Fruit fly (Drosophila melanogaster): ENCODE results near the gene AhcyL1.
A peak's percentile ranks its signal among the peaks of the same experiment; 100 is the strongest.

Gene AhcyL1

DNA sequence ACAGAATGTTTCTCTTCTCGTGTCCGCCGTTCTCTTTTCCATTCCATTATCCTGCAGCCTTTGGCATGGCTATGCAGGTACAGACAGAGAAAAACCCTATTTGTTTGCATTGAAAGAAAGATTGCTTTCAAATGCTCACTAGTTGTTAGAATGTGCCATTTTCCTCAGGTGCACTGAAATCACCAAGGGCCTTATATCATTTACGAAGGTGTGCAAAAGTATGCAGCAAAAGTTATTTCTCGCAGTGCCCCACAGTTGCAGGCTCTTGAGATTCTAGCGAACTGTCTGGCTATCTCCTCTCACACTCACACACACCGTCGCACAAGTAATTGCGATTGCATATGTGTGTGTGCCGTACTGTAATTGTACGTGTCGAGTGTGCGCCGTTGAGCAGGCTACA is 28.2 kb upstream of the AhcyL1 start:
- TF ChIP-seq pad (GFP tag; optimal IDR thresholded peaks at IDR 0.05) = no peak
- TF ChIP-seq ovo (GFP tag; optimal IDR thresholded peaks at IDR 0.05) = no peak
- peak; percentile 40 for TF ChIP-seq toe (GFP tag; optimal IDR thresholded peaks at IDR 0.05)
- TF ChIP-seq CG12768 (GFP tag; optimal IDR thresholded peaks at IDR 0.05) = peak; percentile 33
- no peak for TF ChIP-seq Mnt (GFP tag; optimal IDR thresholded peaks at IDR 0.05)
- peak; percentile 60 for TF ChIP-seq CG7045 (GFP tag; optimal IDR thresholded peaks at IDR 0.05)
- no peak for TF ChIP-seq bab1 (GFP tag; optimal IDR thresholded peaks at IDR 0.05)
- no peak for TF ChIP-seq Crg-1 (GFP tag; optimal IDR thresholded peaks at IDR 0.05)
- TF ChIP-seq CG5204 (GFP tag; optimal IDR thresholded peaks at IDR 0.05) = peak; percentile 63
- peak; percentile 56 for TF ChIP-seq CG33017 (tag; optimal IDR thresholded peaks at IDR 0.05)
- TF ChIP-seq cic (GFP tag; optimal IDR thresholded peaks at IDR 0.05) = no peak
- TF ChIP-seq CG7101 (tag; optimal IDR thresholded peaks at IDR 0.05) = peak; percentile 20
- peak; percentile 36 for TF ChIP-seq Clk (GFP tag; optimal IDR thresholded peaks at IDR 0.05)
- TF ChIP-seq Hr96 (GFP tag; optimal IDR thresholded peaks at IDR 0.05) = peak; percentile 35
- TF ChIP-seq CG14711 (tag; optimal IDR thresholded peaks at IDR 0.05) = peak; percentile 27

DNA sequence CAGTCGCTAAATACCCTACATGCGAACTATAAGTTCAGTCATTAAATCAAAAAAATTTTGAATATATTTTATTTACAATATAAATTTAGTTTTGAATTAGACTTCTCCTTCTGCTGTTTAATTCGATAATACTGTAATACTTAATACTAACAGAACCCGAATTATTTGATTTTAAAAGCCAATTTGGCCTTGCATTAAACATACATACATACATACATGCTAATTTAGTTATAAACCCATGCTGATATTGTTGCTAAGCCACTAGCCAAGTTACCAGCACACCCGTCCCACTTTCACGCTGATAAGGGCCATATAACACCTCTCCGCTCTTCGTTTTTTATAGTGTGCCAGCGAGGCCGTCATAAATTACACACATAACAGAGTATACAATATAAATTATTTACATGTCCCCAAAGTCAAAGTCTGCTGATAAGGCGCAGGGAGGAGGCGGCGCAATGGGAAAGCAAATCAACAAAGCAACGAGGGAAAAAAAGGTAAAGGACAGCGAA is 27.0 kb upstream of the AhcyL1 start:
- TF ChIP-seq CG1620 (GFP tag; optimal IDR thresholded peaks at IDR 0.05) (peak; percentile 33), bab1 (GFP tag; optimal IDR thresholded peaks at IDR 0.05) (peak; percentile 2), ovo (GFP tag; optimal IDR thresholded peaks at IDR 0.05) (peak; percentile 58), Mnt (GFP tag; optimal IDR thresholded peaks at IDR 0.05) (peak; percentile 79), Crg-1 (GFP tag; optimal IDR thresholded peaks at IDR 0.05) (peak; percentile 72), CG11617 (GFP tag; optimal IDR thresholded peaks at IDR 0.05) (peak; percentile 55), CG14711 (tag; optimal IDR thresholded peaks at IDR 0.05) (peak; percentile 53), toe (GFP tag; optimal IDR thresholded peaks at IDR 0.05) (peak; percentile 78), tj (GFP tag; optimal IDR thresholded peaks at IDR 0.05) (peak; percentile 58), pad (GFP tag; optimal IDR thresholded peaks at IDR 0.05) (peak; percentile 68), Clk (GFP tag; optimal IDR thresholded peaks at IDR 0.05) (peak; percentile 83), cnc (optimal IDR thresholded peaks at IDR 0.05) (no peak), CG7101 (tag; optimal IDR thresholded peaks at IDR 0.05) (peak; percentile 75), CG5204 (GFP tag; optimal IDR thresholded peaks at IDR 0.05) (peak; percentile 76), CG33017 (tag; optimal IDR thresholded peaks at IDR 0.05) (peak; percentile 86), CG12768 (GFP tag; optimal IDR thresholded peaks at IDR 0.05) (peak; percentile 96), kay (GFP tag; ENCODE audit: borderline replicate concordance) (peak; percentile 99), Hr96 (GFP tag; optimal IDR thresholded peaks at IDR 0.05) (peak; percentile 86), CG7045 (GFP tag; optimal IDR thresholded peaks at IDR 0.05) (peak; percentile 90), cic (GFP tag; optimal IDR thresholded peaks at IDR 0.05) (peak; percentile 94)

DNA sequence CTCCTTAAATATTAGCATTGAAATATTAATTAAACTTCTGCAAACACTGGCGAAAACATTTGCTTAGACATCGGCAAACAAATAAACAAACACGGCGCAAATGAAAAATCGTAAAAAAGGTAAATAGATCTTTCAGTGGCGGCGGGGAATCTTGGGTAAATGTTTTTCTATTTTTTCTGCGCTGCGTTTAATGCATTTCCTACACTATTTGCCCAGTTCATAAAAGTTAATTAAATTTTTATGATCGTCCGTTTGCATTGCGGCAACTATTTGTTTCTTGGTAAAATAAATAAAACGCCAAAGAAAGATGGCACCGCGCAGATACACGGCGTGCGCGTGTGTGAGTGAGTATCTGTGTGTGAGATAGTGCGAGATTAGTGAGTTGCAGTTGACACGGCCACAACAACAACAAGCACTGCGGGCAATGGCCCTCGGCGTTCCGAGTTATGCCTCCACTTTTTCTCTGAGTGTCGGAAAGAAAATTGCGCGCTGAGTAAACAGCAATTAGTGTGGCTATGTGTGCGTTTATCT is 26.4 kb upstream of the AhcyL1 start:
- TF ChIP-seq CG1620 (GFP tag; optimal IDR thresholded peaks at IDR 0.05) (peak; percentile 2), CG7101 (tag; optimal IDR thresholded peaks at IDR 0.05) (peak; percentile 80), Crg-1 (GFP tag; optimal IDR thresholded peaks at IDR 0.05) (peak; percentile 47), Clk (GFP tag; optimal IDR thresholded peaks at IDR 0.05) (peak; percentile 33), cnc (optimal IDR thresholded peaks at IDR 0.05) (no peak), tj (GFP tag; optimal IDR thresholded peaks at IDR 0.05) (no peak), CG7045 (GFP tag; optimal IDR thresholded peaks at IDR 0.05) (peak; percentile 59), Hr96 (GFP tag; optimal IDR thresholded peaks at IDR 0.05) (peak; percentile 29), toe (GFP tag; optimal IDR thresholded peaks at IDR 0.05) (peak; percentile 56), bab1 (GFP tag; optimal IDR thresholded peaks at IDR 0.05) (peak; percentile 7), Mnt (GFP tag; optimal IDR thresholded peaks at IDR 0.05) (peak; percentile 34), CG11617 (GFP tag; optimal IDR thresholded peaks at IDR 0.05) (peak; percentile 75), ovo (GFP tag; optimal IDR thresholded peaks at IDR 0.05) (no peak), CG12768 (GFP tag; optimal IDR thresholded peaks at IDR 0.05) (peak; percentile 71), cic (GFP tag; optimal IDR thresholded peaks at IDR 0.05) (peak; percentile 85), CG33017 (tag; optimal IDR thresholded peaks at IDR 0.05) (peak; percentile 86), CG14711 (tag; optimal IDR thresholded peaks at IDR 0.05) (no peak), kay (GFP tag; ENCODE audit: borderline replicate concordance) (peak; percentile 91), CG5204 (GFP tag; optimal IDR thresholded peaks at IDR 0.05) (peak; percentile 74), pad (GFP tag; optimal IDR thresholded peaks at IDR 0.05) (peak; percentile 19)

DNA sequence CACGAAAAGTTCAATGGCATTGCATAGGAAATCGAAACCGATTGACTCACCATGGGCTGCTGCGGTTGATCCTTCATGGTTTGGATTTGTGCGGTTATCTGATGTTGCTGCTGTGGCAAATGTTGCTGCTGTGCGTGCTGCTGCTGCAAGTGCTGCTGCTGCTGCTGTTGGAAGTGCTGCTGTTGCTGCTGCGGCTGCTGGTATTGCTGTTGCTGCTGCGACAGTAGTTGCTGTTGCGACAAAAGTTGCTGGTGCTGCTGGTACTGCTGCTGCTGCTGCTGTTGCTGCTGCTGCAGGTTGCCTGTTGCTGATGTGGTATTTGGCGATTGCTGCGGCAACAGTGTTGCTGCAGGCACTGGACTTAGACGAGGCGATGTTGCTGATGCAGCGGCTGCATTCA is 24.1 kb upstream of the AhcyL1 start:
- TF ChIP-seq kay (GFP tag; ENCODE audit: borderline replicate concordance) (no peak), pad (GFP tag; optimal IDR thresholded peaks at IDR 0.05) (no peak), tj (GFP tag; optimal IDR thresholded peaks at IDR 0.05) (no peak), Clk (GFP tag; optimal IDR thresholded peaks at IDR 0.05) (no peak), CG7045 (GFP tag; optimal IDR thresholded peaks at IDR 0.05) (no peak), Crg-1 (GFP tag; optimal IDR thresholded peaks at IDR 0.05) (no peak), CG11617 (GFP tag; optimal IDR thresholded peaks at IDR 0.05) (no peak), CG14711 (tag; optimal IDR thresholded peaks at IDR 0.05) (no peak), Mnt (GFP tag; optimal IDR thresholded peaks at IDR 0.05) (no peak), ovo (GFP tag; optimal IDR thresholded peaks at IDR 0.05) (no peak), CG5204 (GFP tag; optimal IDR thresholded peaks at IDR 0.05) (no peak), CG12768 (GFP tag; optimal IDR thresholded peaks at IDR 0.05) (no peak), CG33017 (tag; optimal IDR thresholded peaks at IDR 0.05) (no peak), toe (GFP tag; optimal IDR thresholded peaks at IDR 0.05) (no peak), cnc (optimal IDR thresholded peaks at IDR 0.05) (no peak), CG1620 (GFP tag; optimal IDR thresholded peaks at IDR 0.05) (no peak)

DNA sequence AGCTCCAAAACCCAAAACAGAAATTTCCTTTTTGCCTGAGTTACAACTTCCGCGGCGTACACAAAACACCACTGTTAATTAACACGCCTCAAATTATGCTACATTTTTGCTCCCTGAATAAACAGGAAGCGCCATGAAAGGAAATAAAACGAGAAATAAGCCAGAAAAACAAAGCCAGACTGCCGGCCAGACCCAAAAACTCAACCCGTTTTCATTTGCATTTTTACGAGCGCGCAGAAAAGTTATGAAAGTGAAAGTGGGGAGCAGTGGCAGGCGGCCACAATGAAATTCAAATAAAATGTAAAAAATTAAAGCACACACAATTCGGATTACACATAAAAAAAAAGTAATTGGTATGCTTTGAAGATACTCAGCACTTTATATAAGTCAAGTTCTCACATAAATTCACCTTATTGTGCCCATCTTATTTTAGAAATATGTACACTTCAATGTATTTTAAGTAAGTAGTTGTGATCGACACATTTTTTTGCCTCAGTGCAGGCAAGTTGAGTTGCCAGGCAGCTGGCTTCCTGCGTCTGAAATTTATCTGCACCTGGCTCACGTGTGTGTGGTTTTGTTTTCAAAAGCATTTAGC is 23.3 kb upstream of the AhcyL1 start:
- TF ChIP-seq CG1620 (GFP tag; optimal IDR thresholded peaks at IDR 0.05) (no peak), kay (GFP tag; ENCODE audit: borderline replicate concordance) (no peak), Clk (GFP tag; optimal IDR thresholded peaks at IDR 0.05) (no peak), tj (GFP tag; optimal IDR thresholded peaks at IDR 0.05) (no peak), Mnt (GFP tag; optimal IDR thresholded peaks at IDR 0.05) (no peak), CG11617 (GFP tag; optimal IDR thresholded peaks at IDR 0.05) (no peak), CG7045 (GFP tag; optimal IDR thresholded peaks at IDR 0.05) (no peak), cic (GFP tag; optimal IDR thresholded peaks at IDR 0.05) (no peak), cnc (optimal IDR thresholded peaks at IDR 0.05) (no peak), CG5204 (GFP tag; optimal IDR thresholded peaks at IDR 0.05) (no peak)
